Fruit fly (Drosophila melanogaster): ENCODE data around the gene Axud1.

DNA sequence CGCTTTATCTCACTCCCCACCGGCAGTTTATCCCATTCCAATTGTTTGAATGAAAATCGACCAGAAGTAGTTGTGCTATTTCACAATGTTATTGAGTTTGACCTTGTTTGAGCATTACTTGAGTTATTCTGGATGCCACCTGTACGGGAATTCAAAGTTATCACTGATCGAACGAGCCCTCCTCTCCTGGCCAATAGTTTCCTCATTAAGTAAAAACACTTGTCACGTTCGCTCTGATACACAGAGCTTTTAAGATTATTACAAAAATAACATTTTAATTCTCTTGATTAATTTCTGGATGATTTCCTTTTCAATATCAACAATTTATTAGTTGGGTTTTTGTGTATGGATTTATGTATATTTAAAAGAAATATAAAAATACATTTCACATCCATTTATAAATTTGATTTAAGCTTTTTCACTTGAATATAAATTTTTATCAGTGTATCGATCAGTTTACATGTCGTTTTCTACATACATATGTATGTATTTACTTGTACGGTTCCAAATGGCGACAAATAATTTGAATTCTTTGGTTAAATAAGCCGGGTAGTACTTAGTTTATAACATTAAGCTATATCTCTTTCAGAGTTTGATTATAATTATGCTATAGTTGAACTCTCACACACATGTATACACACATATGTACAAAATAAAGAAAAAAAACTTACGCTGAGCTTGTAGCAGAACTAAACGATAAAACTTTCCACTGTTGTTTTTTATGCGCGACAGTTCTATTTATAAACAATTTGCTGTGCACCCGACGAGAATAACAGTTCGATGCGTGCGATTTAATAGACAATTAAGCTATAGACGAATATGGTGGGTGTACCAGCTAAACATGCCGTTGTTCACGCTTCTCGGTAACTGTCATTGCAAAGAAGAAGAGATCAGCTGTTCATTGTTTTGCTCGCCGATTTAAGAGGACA lies 8.9 kb downstream of the Axud1 start, which contains the start of the genes CG3609 and CG15390:
- TF ChIP-seq psq (optimal IDR thresholded peaks at IDR 0.05) (no peak), Dll (optimal IDR thresholded peaks at IDR 0.05) (no peak), usp (GFP tag; optimal IDR thresholded peaks at IDR 0.05) (no peak), CG8478 (optimal IDR thresholded peaks at IDR 0.05) (no peak), EcR (GFP tag; optimal IDR thresholded peaks at IDR 0.05) (no peak), pan (optimal IDR thresholded peaks at IDR 0.05) (no peak)

Data from whole organism.